Worm (Caenorhabditis elegans) whole organism, L2 larva: Measurements from ENCODE around the gene F23H12.10.

Experiments used
- Y55F3AM.14 ChIP-seq: fragments of 200-800 bp; sonication (Bioruptor generic); optimal IDR thresholded peaks from 2 replicates; lab custom pipeline; 2018; ENCODE audit warnings: mild to moderate bottlenecking, missing genetic modification characterization, missing compliant biosample characterization
- ZK546.5 ChIP-seq: sonication (generic microtip); optimal IDR thresholded peaks from 2 replicates; lab custom pipeline; 2017; ENCODE audit warnings: missing biosample characterization, missing genetic modification characterization
- ama-1 ChIP-seq: fragments of 150-350 bp; optimal IDR thresholded peaks from 2 replicates; lab custom pipeline; 2018; ENCODE audit warnings: inconsistent platforms
- mdl-1 ChIP-seq, 2 experiments: fragments of 150-350 bp in 1 of 2; sonication (generic microtip) in 1 of 2; optimal IDR thresholded peaks; 2 replicates each; lab custom pipeline; 2017; ENCODE audit warnings: missing biosample characterization in 2 of 2, missing genetic modification characterization in 2 of 2
- nhr-237 ChIP-seq: fragments of 150-350 bp; optimal IDR thresholded peaks from 2 replicates; lab custom pipeline; 2014; ENCODE audit warnings: missing biosample characterization, missing genetic modification characterization
- nhr-6 ChIP-seq: fragments of 150-350 bp; optimal IDR thresholded peaks from 2 replicates; lab custom pipeline; 2014; ENCODE audit warnings: missing biosample characterization, missing genetic modification characterization

DNA sequence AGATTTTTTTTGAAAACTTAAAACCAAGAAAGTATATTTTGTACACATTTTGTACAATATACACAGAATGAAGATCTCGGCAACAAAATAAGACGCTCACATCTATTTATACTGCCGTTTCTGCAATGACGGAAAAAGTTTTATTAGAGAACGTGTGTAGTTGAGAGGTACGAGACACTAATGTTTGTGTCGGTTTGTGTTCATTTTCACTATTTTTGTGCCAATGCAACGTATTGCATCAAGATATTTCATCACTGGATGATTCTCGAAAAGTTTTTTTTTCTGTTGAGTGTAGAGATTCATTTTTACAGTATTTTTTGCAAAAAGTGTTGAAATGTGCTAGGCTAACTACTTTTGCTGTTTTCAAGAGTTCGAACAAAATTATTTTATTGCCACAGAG lies 34.9 kb upstream of the F23H12.10 start:
- TF ChIP-seq ama-1 (lab: Kevin White, UChicago): no peak
- no peak for TF ChIP-seq Y55F3AM.14 (GFP tag; lab: Kevin White, UChicago)
- TF ChIP-seq mdl-1 (tag; optimal IDR thresholded peaks at IDR 0.05; lab: Kevin White, UChicago): no peak
- no peak for TF ChIP-seq ZK546.5 (tag; lab: Kevin White, UChicago)
- TF ChIP-seq nhr-237: no peak
- TF ChIP-seq nhr-6 (tag; lab: Kevin White, UChicago): no peak
